Worm (Caenorhabditis elegans): ENCODE results near the gene msp-33.

- TF ChIP-seq ces-1 (GFP tag; optimal IDR thresholded peaks at IDR 0.05): no peak
- TF ChIP-seq lin-15B (tag; optimal IDR thresholded peaks at IDR 0.05): no peak
- TF ChIP-seq nhr-71 (tag; optimal IDR thresholded peaks at IDR 0.05): no peak
- TF ChIP-seq zip-4 (GFP tag; optimal IDR thresholded peaks at IDR 0.05): no peak
- TF ChIP-seq fos-1 (tag; optimal IDR thresholded peaks at IDR 0.05): no peak
- TF ChIP-seq alr-1 (tag; optimal IDR thresholded peaks at IDR 0.05; ENCODE audit: borderline replicate concordance): no peak
- no peak for TF ChIP-seq vab-15 (tag; optimal IDR thresholded peaks at IDR 0.05)
- no peak for TF ChIP-seq nhr-76 (tag; optimal IDR thresholded peaks at IDR 0.05)
- no peak for TF ChIP-seq ama-1 (optimal IDR thresholded peaks at IDR 0.05)
- no peak for TF ChIP-seq nhr-12 (tag; optimal IDR thresholded peaks at IDR 0.05)
- no peak for TF ChIP-seq nhr-28 (tag; optimal IDR thresholded peaks at IDR 0.05)
Observed at ce11 chrII:4904778-4905177, 12.3 kb upstream of the msp-33 start, which contains the start of gene btbd-10.

All from whole organism, L1 larva.